Fruit fly (Drosophila melanogaster): ENCODE data around the gene RhoL.
A peak's percentile ranks its signal among the peaks of the same experiment; 100 is the strongest.

Gene RhoL

dm6 chr3R:9515860-9516344 lies 13.5 kb upstream of the RhoL start, which contains the start of the genes mRpL47, CG8176 and Kdm3 (continued):
- peak; percentile 74 for TF ChIP-seq p53 (GFP tag; optimal IDR thresholded peaks at IDR 0.05)
- TF ChIP-seq sima (GFP tag; optimal IDR thresholded peaks at IDR 0.05), result no peak
- peak; percentile 79 for TF ChIP-seq pum (GFP tag; optimal IDR thresholded peaks at IDR 0.05)
- no peak for TF ChIP-seq usp (GFP tag; optimal IDR thresholded peaks at IDR 0.05)
- peak; percentile 61 for TF ChIP-seq ind (GFP tag; optimal IDR thresholded peaks at IDR 0.05)
- peak; percentile 25 for TF ChIP-seq CG12104 (GFP tag; optimal IDR thresholded peaks at IDR 0.05)
- TF ChIP-seq Doc3 (GFP tag; IDR thresholded peaks at IDR 0.05; ENCODE audit: partially characterized antibody), result no peak
- TF ChIP-seq PHDP (tag; optimal IDR thresholded peaks at IDR 0.05), result peak; percentile 1
- peak; percentile 74 for TF ChIP-seq CG1792 (GFP tag; optimal IDR thresholded peaks at IDR 0.05)
- no peak for TF ChIP-seq CG15073 (GFP tag; optimal IDR thresholded peaks at IDR 0.05)
- TF ChIP-seq CG5180 (GFP tag; optimal IDR thresholded peaks at IDR 0.05), result no peak
- peak; percentile 75 for TF ChIP-seq chn (GFP tag; optimal IDR thresholded peaks at IDR 0.05)
- no peak for TF ChIP-seq pros (GFP tag; optimal IDR thresholded peaks at IDR 0.05)
- TF ChIP-seq TFAM (GFP tag; optimal IDR thresholded peaks at IDR 0.05), result no peak
- TF ChIP-seq CG17829 (tag; optimal IDR thresholded peaks at IDR 0.05), result peak; percentile 82
- peak; percentile 55 for TF ChIP-seq CG18764 (GFP tag; optimal IDR thresholded peaks at IDR 0.05)
- TF ChIP-seq CG34376 (GFP tag; optimal IDR thresholded peaks at IDR 0.05), result peak; percentile 78
- TF ChIP-seq CG4282 (GFP tag; optimal IDR thresholded peaks at IDR 0.05), result peak; percentile 68
- TF ChIP-seq Atf-2 (GFP tag; optimal IDR thresholded peaks at IDR 0.05), result peak; percentile 61
- TF ChIP-seq dmrt11E (tag; optimal IDR thresholded peaks at IDR 0.05), result peak; percentile 8
- no peak for TF ChIP-seq CG31224 (GFP tag; IDR thresholded peaks at IDR 0.05)
- peak; percentile 43 for TF ChIP-seq D19A (tag; optimal IDR thresholded peaks at IDR 0.05)
- peak; percentile 86 for TF ChIP-seq B-H2 (GFP tag; optimal IDR thresholded peaks at IDR 0.05)
- TF ChIP-seq tx (GFP tag; optimal IDR thresholded peaks at IDR 0.05), result peak; percentile 70
- no peak for TF ChIP-seq CG32772 (GFP tag; IDR thresholded peaks at IDR 0.05)
- no peak for TF ChIP-seq CG17612 (GFP tag; IDR thresholded peaks at IDR 0.05)
- TF ChIP-seq CG9727 (GFP tag; optimal IDR thresholded peaks at IDR 0.05), result peak; percentile 28
- TF ChIP-seq NFAT (GFP tag; IDR thresholded peaks at IDR 0.05), result no peak
- peak; percentile 30 for TF ChIP-seq Meics (GFP tag; optimal IDR thresholded peaks at IDR 0.05)
- no peak for TF ChIP-seq wek (GFP tag; optimal IDR thresholded peaks at IDR 0.05)
- TF ChIP-seq NfI (GFP tag; optimal IDR thresholded peaks at IDR 0.05), result peak; percentile 61
- TF ChIP-seq Side (GFP tag; optimal IDR thresholded peaks at IDR 0.05), result peak; percentile 74
- no peak for TF ChIP-seq sna (GFP tag; IDR thresholded peaks at IDR 0.05; ENCODE audit: partially characterized antibody)
- no peak for TF ChIP-seq CG31441 (GFP tag; IDR thresholded peaks at IDR 0.05)
- peak; percentile 83 for TF ChIP-seq ERR (GFP tag; optimal IDR thresholded peaks at IDR 0.05)
- TF ChIP-seq CG2875 (GFP tag; optimal IDR thresholded peaks at IDR 0.05), result no peak
- peak; percentile 10 for TF ChIP-seq Fer2 (tag; optimal IDR thresholded peaks at IDR 0.05)
- peak; percentile 54 for TF ChIP-seq maf-S (GFP tag; optimal IDR thresholded peaks at IDR 0.05)
- peak; percentile 61 for TF ChIP-seq CG12942 (GFP tag; optimal IDR thresholded peaks at IDR 0.05)
- peak; percentile 59 for TF ChIP-seq CG12391 (tag; optimal IDR thresholded peaks at IDR 0.05)
- TF ChIP-seq shn (GFP tag; optimal IDR thresholded peaks at IDR 0.05), result peak; percentile 79
- TF ChIP-seq Fer3 (tag; optimal IDR thresholded peaks at IDR 0.05), result peak; percentile 60
- TF ChIP-seq CG14710 (tag; optimal IDR thresholded peaks at IDR 0.05), result peak; percentile 86
- TF ChIP-seq corto (GFP tag; optimal IDR thresholded peaks at IDR 0.05), result no peak
- TF ChIP-seq pfk (GFP tag; optimal IDR thresholded peaks at IDR 0.05), result peak; percentile 26
- TF ChIP-seq CG11398 (GFP tag; optimal IDR thresholded peaks at IDR 0.05), result peak; percentile 38
- no peak for TF ChIP-seq CG8290 (GFP tag; optimal IDR thresholded peaks at IDR 0.05)
- peak in 1 of 2 experiments; percentile 95 for TF ChIP-seq CG8290 (tag; optimal IDR thresholded peaks at IDR 0.05)
- no peak; the same call in 2 of the 3 replicates for TF ChIP-seq CG11093 (GFP tag; IDR thresholded peaks at IDR 0.05)
- peak; percentile 51 for TF ChIP-seq Fer1 (GFP tag; optimal IDR thresholded peaks at IDR 0.05)
- TF ChIP-seq vnd (GFP tag; IDR thresholded peaks at IDR 0.05; ENCODE audit: partially characterized antibody), result no peak
